Worm (Caenorhabditis elegans): ENCODE results near the gene lido-14.

DNA sequence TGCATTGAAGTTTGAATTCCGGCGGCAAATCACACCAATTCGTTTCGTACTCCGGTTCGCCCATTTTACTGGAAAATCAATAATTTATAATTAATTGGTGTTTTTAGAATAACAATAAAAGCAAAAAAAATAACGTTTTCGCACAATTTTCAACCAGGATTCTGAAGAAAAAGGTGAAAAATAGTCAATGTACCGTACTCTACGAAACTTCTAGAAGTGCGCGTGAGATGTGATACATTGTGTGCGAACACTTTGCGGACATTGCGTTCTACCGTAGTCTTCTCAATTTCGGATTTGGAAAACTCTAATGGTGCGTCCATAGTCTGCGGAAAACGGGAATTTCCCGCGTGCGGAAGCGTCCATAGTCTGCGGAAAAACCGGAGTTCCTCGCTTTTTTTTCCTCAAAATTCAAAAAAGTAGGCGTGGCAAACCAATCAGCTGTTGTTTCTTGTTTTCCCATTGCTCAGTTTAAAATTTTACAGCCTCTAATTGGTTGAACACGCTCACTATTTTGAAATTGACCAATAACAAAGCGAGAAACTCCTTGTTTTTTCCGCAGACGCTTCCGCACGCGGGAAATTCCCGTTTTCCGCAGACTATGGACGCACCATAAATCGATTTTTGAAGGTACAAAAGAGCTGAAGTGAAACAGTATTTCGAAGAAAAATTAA is 10.9 kb upstream of the lido-14 start, which contains the start of the genes F14D2.14 and bath-29:
- no peak for TF ChIP-seq zfp-3 (GFP tag; conservative IDR thresholded peaks at IDR 0.05)
- no peak for TF ChIP-seq nhr-237 (tag; optimal IDR thresholded peaks at IDR 0.05)
- no peak for TF ChIP-seq ama-1 (optimal IDR thresholded peaks at IDR 0.05)
- no peak for TF ChIP-seq nhr-102 (tag; optimal IDR thresholded peaks at IDR 0.05)
- no peak for TF ChIP-seq Y5F2A.4 (GFP tag; optimal IDR thresholded peaks at IDR 0.05)
- no peak for TF ChIP-seq D1046.2 (GFP tag; IDR thresholded peaks at IDR 0.05)
- no peak for TF ChIP-seq nhr-11 (tag; optimal IDR thresholded peaks at IDR 0.05)
- TF ChIP-seq mdt-29 (GFP tag; IDR thresholded peaks at IDR 0.05), result no peak
- TF ChIP-seq fos-1 (tag; optimal IDR thresholded peaks at IDR 0.05), result no peak
- TF ChIP-seq sdz-12 (GFP tag; optimal IDR thresholded peaks at IDR 0.05), result no peak
- TF ChIP-seq ZK546.5 (tag; optimal IDR thresholded peaks at IDR 0.05), result no peak
- no peak for TF ChIP-seq snpc-1.2 (GFP tag; IDR thresholded peaks at IDR 0.05)

Data from whole organism, L4 larva.